Fruit fly (Drosophila melanogaster) whole organism, prepupa: ENCODE measurements around the gene SmydA-8.

Source experiments
- CG10631 ChIP-seq: fragments of 200-800 bp; sonication (Bioruptor generic); optimal IDR thresholded peaks from 2 replicates; lab custom pipeline; 2016; ENCODE audit warnings: missing biosample characterization, missing genetic modification characterization
- CG11762 ChIP-seq: fragments of 200-800 bp; sonication (Bioruptor generic); optimal IDR thresholded peaks from 3 replicates; lab custom pipeline; 2016; ENCODE audit warnings: missing biosample characterization, missing genetic modification characterization; ENCODE audit not compliant: insufficient read depth
- CG6808 ChIP-seq: fragments of 200-800 bp; sonication (Bioruptor generic); optimal IDR thresholded peaks from 3 replicates; lab custom pipeline; 2017; ENCODE audit warnings: missing biosample characterization, missing genetic modification characterization, mild to moderate bottlenecking, moderate library complexity, missing genetic modification reagents
- Sox102F ChIP-seq: fragments of 200-800 bp; sonication (Bioruptor generic); optimal IDR thresholded peaks from 2 replicates; lab custom pipeline; 2016; ENCODE audit warnings: missing biosample characterization, mild to moderate bottlenecking, missing genetic modification characterization
- fd59A ChIP-seq: fragments of 200-800 bp; sonication (Bioruptor generic); optimal IDR thresholded peaks from 2 replicates; lab custom pipeline; 2017; ENCODE audit warnings: missing biosample characterization, mild to moderate bottlenecking, missing genetic modification characterization, missing genetic modification reagents

- TF ChIP-seq Sox102F (GFP tag; lab: Kevin White, UChicago) (no peak), CG10631 (GFP tag; lab: Kevin White, UChicago) (no peak), CG6808 (GFP tag; lab: Kevin White, UChicago) (no peak), CG11762 (GFP tag; lab: Kevin White, UChicago) (no peak), fd59A (GFP tag; lab: Kevin White, UChicago) (no peak)
These were observed 48.2 kb downstream of the SmydA-8 start for dm6 chrX:2165394-2165793.
